Worm (Caenorhabditis elegans) whole organism, L1 larva: ENCODE results near the gene wrt-6.
A peak's percentile ranks its signal among the peaks of the same experiment; 100 is the strongest.

ENCODE experiments used
- C34B4.2 ChIP-seq: sonication (generic microtip); optimal IDR thresholded peaks from 2 replicates; lab custom pipeline; 2017; ENCODE audit warnings: mild to moderate bottlenecking, missing genetic modification characterization, missing compliant biosample characterization
- F16B12.6 ChIP-seq: fragments of 150-350 bp; optimal IDR thresholded peaks from 2 replicates; lab custom pipeline; 2014; ENCODE audit warnings: missing biosample characterization, missing genetic modification characterization
- Y116A8C.19 ChIP-seq: sonication (generic microtip); optimal IDR thresholded peaks from 2 replicates; lab custom pipeline; 2016; ENCODE audit warnings: missing compliant biosample characterization, missing genetic modification characterization, borderline replicate concordance
- blmp-1 ChIP-seq: fragments of 150-350 bp; optimal IDR thresholded peaks from 2 replicates; lab custom pipeline; 2014; ENCODE audit warnings: missing biosample characterization, missing genetic modification characterization
- ceh-63 ChIP-seq: fragments of 200-800 bp; sonication (Bioruptor generic); optimal IDR thresholded peaks from 2 replicates; lab custom pipeline; 2018; ENCODE audit warnings: mild to moderate bottlenecking, missing genetic modification characterization, missing compliant biosample characterization
- ceh-8 ChIP-seq: fragments of 200-800 bp; sonication (Bioruptor generic); optimal IDR thresholded peaks from 2 replicates; lab custom pipeline; 2018; ENCODE audit warnings: mild to moderate bottlenecking, missing genetic modification characterization, moderate library complexity, missing compliant biosample characterization
- ceh-90 ChIP-seq: sonication (generic microtip); optimal IDR thresholded peaks from 2 replicates; lab custom pipeline; 2016; ENCODE audit warnings: missing genetic modification characterization, missing compliant biosample characterization
- ces-1 ChIP-seq: fragments of 150-350 bp; optimal IDR thresholded peaks from 2 replicates; lab custom pipeline; 2014; ENCODE audit warnings: missing biosample characterization, missing genetic modification reagents, missing genetic modification characterization
- dpl-1 ChIP-seq, 3 experiments: fragments of 150-350 bp in 2 of 3; sonication (generic microtip) in 1 of 3; optimal IDR thresholded peaks; 2 replicates each; lab custom pipeline; 2014 to 2017; ENCODE audit warnings: missing biosample characterization in 3 of 3, missing genetic modification characterization in 3 of 3, missing genetic modification reagents in 3 of 3
- efl-1 ChIP-seq, 4 experiments: fragments of 150-350 bp; optimal IDR thresholded peaks in 3 of 4; peaks in 1 of 4; 1 replicate in 1 of 4; 2 replicates in 3 of 4; lab custom pipeline; 2014; ENCODE audit warnings: missing biosample characterization in 2 of 4, missing genetic modification characterization in 2 of 4, missing genetic modification reagents in 2 of 4
- efl-3 ChIP-seq: fragments of 200-800 bp; sonication (Bioruptor generic); optimal IDR thresholded peaks from 2 replicates; lab custom pipeline; 2018; ENCODE audit warnings: mild to moderate bottlenecking, missing genetic modification characterization, missing compliant biosample characterization
- elt-2 ChIP-seq: sonication (generic microtip); optimal IDR thresholded peaks from 2 replicates; lab custom pipeline; 2016; ENCODE audit warnings: missing genetic modification characterization, mild to moderate bottlenecking, inconsistent platforms, missing compliant biosample characterization, missing genetic modification reagents
- elt-3 ChIP-seq, 6 experiments: fragments of 150-350 bp in 1 of 6; sonication (generic microtip); optimal IDR thresholded peaks; 2 replicates each; lab custom pipeline; 2017 to 2018; ENCODE audit warnings: missing biosample characterization in 6 of 6, missing genetic modification characterization in 6 of 6, inconsistent platforms in 1 of 6
- ets-5 ChIP-seq: fragments of 200-800 bp; sonication (Bioruptor generic); IDR thresholded peaks from 2 replicates; pipeline ENCODE4 v1.3.6; 2022; ENCODE audit warnings: missing genetic modification characterization, missing compliant biosample characterization
- fkh-4 ChIP-seq: sonication (generic microtip); optimal IDR thresholded peaks from 2 replicates; lab custom pipeline; 2016; ENCODE audit warnings: missing compliant biosample characterization, missing genetic modification characterization, borderline replicate concordance
- fkh-8 ChIP-seq: sonication (generic microtip); optimal IDR thresholded peaks from 2 replicates; lab custom pipeline; 2016; ENCODE audit warnings: mild to moderate bottlenecking, missing genetic modification characterization, missing compliant biosample characterization
- grh-1 ChIP-seq: fragments of 200-800 bp; sonication (Bioruptor generic); IDR thresholded peaks from 2 replicates; pipeline ENCODE4 v1.3.6; 2022; ENCODE audit warnings: missing genetic modification reagents, missing genetic modification characterization, missing compliant biosample characterization
- hlh-4 ChIP-seq: sonication (generic microtip); optimal IDR thresholded peaks from 2 replicates; lab custom pipeline; 2016; ENCODE audit warnings: mild to moderate bottlenecking, missing genetic modification characterization, missing compliant biosample characterization
- hpl-2 ChIP-seq: fragments of 150-350 bp; optimal IDR thresholded peaks from 2 replicates; lab custom pipeline; 2014; ENCODE audit warnings: missing biosample characterization, missing genetic modification reagents, missing genetic modification characterization
- irx-1 ChIP-seq: sonication (generic microtip); optimal IDR thresholded peaks from 2 replicates; lab custom pipeline; 2016; ENCODE audit warnings: missing genetic modification characterization, missing compliant biosample characterization
- jun-1 ChIP-seq: fragments of 150-350 bp; optimal IDR thresholded peaks from 2 replicates; lab custom pipeline; 2014; ENCODE audit warnings: missing biosample characterization, missing genetic modification reagents, missing genetic modification characterization
- lin-13 ChIP-seq: fragments of 150-350 bp; optimal IDR thresholded peaks from 2 replicates; lab custom pipeline; 2014; ENCODE audit warnings: missing biosample characterization, missing genetic modification reagents, missing genetic modification characterization
- lin-15B ChIP-seq: fragments of 150-350 bp; sonication (generic microtip); optimal IDR thresholded peaks from 3 replicates; lab custom pipeline; 2014; ENCODE audit warnings: missing biosample characterization, missing genetic modification characterization
- mdl-1 ChIP-seq, 2 experiments: fragments of 150-350 bp; optimal IDR thresholded peaks; 2 replicates each; lab custom pipeline; 2014 to 2017; ENCODE audit warnings: missing biosample characterization in 2 of 2, missing genetic modification characterization in 2 of 2, inconsistent platforms in 1 of 2
- mef-2 ChIP-seq: fragments of 150-350 bp; optimal IDR thresholded peaks from 2 replicates; lab custom pipeline; 2014; ENCODE audit warnings: missing biosample characterization, missing genetic modification characterization
- mep-1 ChIP-seq: fragments of 150-350 bp; optimal IDR thresholded peaks from 2 replicates; lab custom pipeline; 2014; ENCODE audit warnings: missing biosample characterization, missing genetic modification characterization
- nhr-19 ChIP-seq: fragments of 200-800 bp; sonication (Bioruptor generic); conservative IDR thresholded peaks from 2 replicates; pipeline ENCODE4 v1.3.6; 2022; ENCODE audit warnings: missing genetic modification characterization, missing compliant biosample characterization
- nhr-20 ChIP-seq: sonication (generic microtip); optimal IDR thresholded peaks from 2 replicates; lab custom pipeline; 2016; ENCODE audit warnings: mild to moderate bottlenecking, missing genetic modification characterization, missing compliant biosample characterization
- nhr-237 ChIP-seq: fragments of 150-350 bp; optimal IDR thresholded peaks from 2 replicates; lab custom pipeline; 2014; ENCODE audit warnings: missing biosample characterization, missing genetic modification characterization
- nhr-47 ChIP-seq: sonication (generic microtip); optimal IDR thresholded peaks from 2 replicates; lab custom pipeline; 2016; ENCODE audit warnings: mild to moderate bottlenecking, missing genetic modification characterization, moderate library complexity, missing compliant biosample characterization
- nhr-76 ChIP-seq: sonication (generic microtip); optimal IDR thresholded peaks from 2 replicates; lab custom pipeline; 2017; ENCODE audit warnings: missing biosample characterization, missing genetic modification characterization
- nhr-84 ChIP-seq: sonication (generic microtip); optimal IDR thresholded peaks from 2 replicates; lab custom pipeline; 2017; ENCODE audit warnings: missing biosample characterization, missing genetic modification characterization
- nhr-90 ChIP-seq: sonication (generic microtip); optimal IDR thresholded peaks from 2 replicates; lab custom pipeline; 2016; ENCODE audit warnings: mild to moderate bottlenecking, missing genetic modification characterization, missing compliant biosample characterization; ENCODE audit not compliant: poor library complexity
- pax-3 ChIP-seq: fragments of 200-800 bp; sonication (Bioruptor generic); optimal IDR thresholded peaks from 2 replicates; lab custom pipeline; 2018; ENCODE audit warnings: mild to moderate bottlenecking, missing genetic modification characterization, moderate library complexity, missing compliant biosample characterization
- pqm-1 ChIP-seq: sonication (generic microtip); optimal IDR thresholded peaks from 3 replicates; lab custom pipeline; 2017; ENCODE audit warnings: missing biosample characterization, missing genetic modification characterization
- rnt-1 ChIP-seq: sonication (generic microtip); optimal IDR thresholded peaks from 2 replicates; lab custom pipeline; 2016; ENCODE audit warnings: mild to moderate bottlenecking, missing genetic modification characterization, moderate library complexity, missing compliant biosample characterization
- sptf-1 ChIP-seq: fragments of 150-350 bp; optimal IDR thresholded peaks from 2 replicates; lab custom pipeline; 2014; ENCODE audit warnings: missing biosample characterization, missing genetic modification characterization
- unc-86 ChIP-seq: sonication (generic microtip); optimal IDR thresholded peaks from 2 replicates; lab custom pipeline; 2016; ENCODE audit warnings: missing genetic modification characterization, missing compliant biosample characterization
- vab-15 ChIP-seq: sonication (generic microtip); optimal IDR thresholded peaks from 2 replicates; lab custom pipeline; 2017; ENCODE audit warnings: missing genotype, mild to moderate bottlenecking, missing genetic modification characterization, missing compliant biosample characterization
- zag-1 ChIP-seq: fragments of 150-350 bp; optimal IDR thresholded peaks from 2 replicates; lab custom pipeline; 2014; ENCODE audit warnings: missing biosample characterization, missing genetic modification characterization
- ztf-4 ChIP-seq: fragments of 150-350 bp; optimal IDR thresholded peaks from 2 replicates; lab custom pipeline; 2014; ENCODE audit warnings: missing biosample characterization, missing genetic modification characterization

Gene wrt-6

ce11 chrX:3479950-3480349 is at the start of gene wrt-6:
Gene wrt-6 (plus strand): TSS chrX:3480250.
- TF ChIP-seq ets-5 (GFP tag; lab: Robert Waterston, UW): no peak
- TF ChIP-seq elt-2 (tag; lab: Kevin White, UChicago): no peak
- TF ChIP-seq sptf-1 (tag; lab: Kevin White, UChicago): no peak
- TF ChIP-seq efl-1 (optimal IDR thresholded peaks at IDR 0.05; lab: Kevin White, UChicago): no peak
- no peak for TF ChIP-seq efl-1 (GFP tag; optimal IDR thresholded peaks at IDR 0.05 in 1 of 2; lab: Kevin White, UChicago)
- TF ChIP-seq fkh-4 (tag; lab: Kevin White, UChicago): no peak
- TF ChIP-seq irx-1 (tag; lab: Kevin White, UChicago): no peak
- no peak for TF ChIP-seq ceh-90 (tag; lab: Kevin White, UChicago)
- TF ChIP-seq nhr-84: no peak
- no peak for TF ChIP-seq Y116A8C.19 (tag; lab: Kevin White, UChicago)
- TF ChIP-seq efl-3 (GFP tag; lab: Kevin White, UChicago): no peak
- TF ChIP-seq hpl-2 (GFP tag; lab: Kevin White, UChicago): no peak
- TF ChIP-seq lin-15B: no peak

- TF ChIP-seq nhr-47 (tag; lab: Kevin White, UChicago) (no peak), rnt-1 (peak; percentile 59)
Measured at ce11 chrX:3439823-3440222, 40.2 kb upstream of the wrt-6 start.

DNA sequence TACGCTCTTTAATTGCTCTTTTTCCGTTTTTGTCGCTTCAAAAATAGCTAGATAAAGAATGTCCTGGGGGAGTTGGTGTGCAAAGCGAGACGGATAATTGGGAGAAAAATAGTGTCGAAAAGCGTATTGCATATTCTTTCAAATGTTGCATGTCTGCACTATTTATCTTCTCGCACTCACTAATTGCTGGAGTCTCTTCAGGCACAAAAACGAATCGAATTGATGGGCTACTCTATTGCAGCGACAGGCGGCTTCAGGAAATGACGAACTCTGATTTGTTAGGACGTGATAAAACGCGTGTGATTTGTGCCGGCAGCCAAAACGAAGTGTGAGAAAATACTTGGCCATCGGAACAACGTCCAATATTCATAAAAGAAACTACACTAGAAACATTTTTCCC is 39.7 kb upstream of the wrt-6 start:
- TF ChIP-seq rnt-1 (peak; percentile 65), nhr-20 (no peak)

DNA sequence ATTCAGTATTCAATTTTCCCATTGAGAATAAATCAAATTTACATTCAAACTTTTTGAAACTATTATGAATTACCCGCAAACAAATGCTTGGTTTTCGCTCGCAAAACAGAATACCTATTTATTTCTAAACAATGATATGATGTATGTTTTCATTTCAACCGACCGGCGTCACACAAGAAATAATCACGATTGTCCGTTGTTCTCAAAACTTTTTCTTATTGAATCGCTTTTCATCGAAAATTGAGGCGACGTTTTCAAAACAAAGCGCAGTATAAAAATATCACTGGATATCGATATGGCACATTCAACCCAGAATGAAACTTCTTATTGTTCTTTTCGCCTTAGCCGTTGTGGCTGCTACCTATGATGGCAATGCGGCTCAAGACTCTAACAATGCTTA is 38.5 kb upstream of the wrt-6 start, which contains the start of gene ZK813.3:
Gene ZK813.3 (plus strand): TSS at position 301 of the 400 bp plus-strand sequence.
- no peak for TF ChIP-seq ztf-4
- TF ChIP-seq elt-2 (tag; lab: Kevin White, UChicago): no peak
- TF ChIP-seq vab-15 (tag; lab: Kevin White, UChicago): no peak
- no peak for TF ChIP-seq nhr-19
- TF ChIP-seq pqm-1 (tag; lab: Kevin White, UChicago): no peak
- no peak for TF ChIP-seq hlh-4 (tag; lab: Kevin White, UChicago)
- TF ChIP-seq unc-86 (tag; lab: Kevin White, UChicago): no peak
- no peak for TF ChIP-seq elt-3 (tag; optimal IDR thresholded peaks at IDR 0.05; lab: Kevin White, UChicago)
- no peak for TF ChIP-seq ceh-8
- no peak for TF ChIP-seq nhr-76 (tag; lab: Kevin White, UChicago)
- no peak for TF ChIP-seq zag-1 (tag; lab: Kevin White, UChicago)

ce11 chrX:3443526-3443925 is 36.5 kb upstream of the wrt-6 start, which contains the start of gene ZK813.2:
Gene ZK813.2 (plus strand): TSS chrX:3443826.
- TF ChIP-seq lin-13 (GFP tag; lab: Kevin White, UChicago) (no peak), irx-1 (tag; lab: Kevin White, UChicago) (no peak), fkh-8 (tag; lab: Kevin White, UChicago) (no peak), ceh-63 (GFP tag; lab: Kevin White, UChicago) (no peak), nhr-237 (tag; lab: Kevin White, UChicago) (no peak), C34B4.2 (tag; lab: Kevin White, UChicago) (no peak), ces-1 (no peak), mep-1 (tag; lab: Kevin White, UChicago) (no peak)

- TF ChIP-seq nhr-84 (no peak), mef-2 (no peak), nhr-90 (no peak), ceh-90 (tag; lab: Kevin White, UChicago) (no peak), dpl-1 (GFP tag; optimal IDR thresholded peaks at IDR 0.05; lab: Kevin White, UChicago) (no peak), efl-3 (GFP tag; lab: Kevin White, UChicago) (no peak), mdl-1 (tag; optimal IDR thresholded peaks at IDR 0.05; lab: Kevin White, UChicago) (no peak), grh-1 (GFP tag; lab: Robert Waterston, UW) (no peak), pax-3 (tag; lab: Kevin White, UChicago) (no peak), jun-1 (tag; lab: Kevin White, UChicago) (no peak), blmp-1 (tag; lab: Kevin White, UChicago) (no peak), F16B12.6 (tag; lab: Kevin White, UChicago) (no peak), irx-1 (tag; lab: Kevin White, UChicago) (no peak)
- TF ChIP-seq, all 84 proteins: peak for 0
Measured at ce11 chrX:3444514-3444913, 35.5 kb upstream of the wrt-6 start, which contains the start of gene ZK813.7. Gene ZK813.7 (plus strand): TSS chrX:3444814.
